Fruit fly (Drosophila melanogaster) whole organism, embryonic: Measurements from ENCODE around the gene CG15199.

Experiments used
- Aef1 ChIP-seq: fragments of 200-800 bp; sonication (Bioruptor generic); IDR thresholded peaks from 3 replicates; pipeline ENCODE4 v1.3.6; 2022; ENCODE audit warnings: missing biosample characterization, missing genetic modification characterization
- B-H2 ChIP-seq: fragments of 200-800 bp; sonication (Bioruptor generic); optimal IDR thresholded peaks from 2 replicates; lab custom pipeline; 2018; ENCODE audit warnings: missing biosample characterization, mild to moderate bottlenecking, missing genetic modification characterization
- CG11560 ChIP-seq: fragments of 200-800 bp; sonication (Bioruptor generic); IDR thresholded peaks from 3 replicates; pipeline ENCODE4 v1.3.6; 2022; ENCODE audit warnings: missing biosample characterization, missing genetic modification characterization
- CG14965 ChIP-seq: fragments of 200-800 bp; sonication (Bioruptor generic); optimal IDR thresholded peaks from 2 replicates; lab custom pipeline; 2016; ENCODE audit warnings: missing biosample characterization, missing genetic modification characterization, borderline replicate concordance
- CG15269 ChIP-seq: fragments of 200-800 bp; sonication (Bioruptor generic); optimal IDR thresholded peaks from 2 replicates; lab custom pipeline; 2018; ENCODE audit warnings: missing biosample characterization, mild to moderate bottlenecking, missing genetic modification characterization, moderate library complexity
- CG17385 ChIP-seq: fragments of 200-800 bp; sonication (Bioruptor generic); optimal IDR thresholded peaks from 3 replicates; lab custom pipeline; 2018; ENCODE audit warnings: missing biosample characterization, mild to moderate bottlenecking, missing genetic modification characterization
- CG30431 ChIP-seq: fragments of 200-800 bp; sonication (Bioruptor generic); optimal IDR thresholded peaks from 2 replicates; lab custom pipeline; 2017; ENCODE audit warnings: missing biosample characterization, missing genetic modification characterization
- CG32767 ChIP-seq: fragments of 200-800 bp; sonication (Bioruptor generic); IDR thresholded peaks from 2 replicates; pipeline ENCODE4 v1.3.6; 2022; ENCODE audit warnings: missing biosample characterization, missing genetic modification characterization
- CG4617 ChIP-seq: fragments of 200-800 bp; sonication (Bioruptor generic); optimal IDR thresholded peaks from 3 replicates; lab custom pipeline; 2016; ENCODE audit warnings: missing biosample characterization, missing genetic modification characterization, borderline replicate concordance
- CG6791 ChIP-seq: fragments of 200-800 bp; sonication (Bioruptor generic); IDR thresholded peaks from 3 replicates; pipeline ENCODE4 v1.3.6; 2022; ENCODE audit warnings: missing biosample characterization, missing genetic modification characterization; ENCODE audit not compliant: partially characterized antibody
- CG7372 ChIP-seq: fragments of 200-800 bp; sonication (Bioruptor generic); IDR thresholded peaks from 2 replicates; pipeline ENCODE4 v1.3.6; 2022; ENCODE audit warnings: missing biosample characterization, missing genetic modification characterization
- CG8290 ChIP-seq, 3 experiments: fragments of 200-800 bp; sonication (Bioruptor generic); optimal IDR thresholded peaks; 2 replicates each; lab custom pipeline; 2016 to 2019; ENCODE audit warnings: missing biosample characterization in 3 of 3, missing genetic modification characterization in 3 of 3, mild to moderate bottlenecking in 2 of 3, moderate library complexity in 1 of 3
- CG8359 ChIP-seq: fragments of 200-800 bp; sonication (Bioruptor generic); optimal IDR thresholded peaks from 2 replicates; lab custom pipeline; 2017; ENCODE audit warnings: missing biosample characterization, mild to moderate bottlenecking, missing genetic modification characterization, borderline replicate concordance
- CG8478 ChIP-seq: fragments of >200 bp; optimal IDR thresholded peaks from 2 replicates; lab custom pipeline; 2018
- D ChIP-seq, 2 experiments: fragments of 200-800 bp in 1 of 2; fragments of >200 bp in 1 of 2; sonication (Bioruptor generic) in 1 of 2; optimal IDR thresholded peaks; 2 replicates in 1 of 2; 3 replicates in 1 of 2; lab custom pipeline; 2017; ENCODE audit warnings: mild to moderate bottlenecking in 1 of 2, missing biosample characterization in 1 of 2, missing genetic modification characterization in 1 of 2, missing genetic modification reagents in 1 of 2
- D19B ChIP-seq: fragments of 200-800 bp; sonication (Bioruptor generic); optimal IDR thresholded peaks from 2 replicates; lab custom pipeline; 2017; ENCODE audit warnings: missing biosample characterization, mild to moderate bottlenecking, missing genetic modification characterization
- Dip3 ChIP-seq: fragments of 200-800 bp; sonication (Bioruptor generic); optimal IDR thresholded peaks from 3 replicates; lab custom pipeline; 2016; ENCODE audit warnings: missing biosample characterization, missing genetic modification characterization
- Dref ChIP-seq: fragments of 200-800 bp; sonication (Bioruptor generic); IDR thresholded peaks from 2 replicates; pipeline ENCODE4 v1.3.6; 2022; ENCODE audit warnings: missing biosample characterization, missing genetic modification characterization
- Hand ChIP-seq: fragments of 200-800 bp; sonication (Bioruptor generic); optimal IDR thresholded peaks from 2 replicates; lab custom pipeline; 2017; ENCODE audit warnings: mild to moderate bottlenecking, missing biosample characterization, missing genetic modification reagents, missing genetic modification characterization
- Jarid2 ChIP-seq: fragments of 200-800 bp; sonication (Bioruptor generic); optimal IDR thresholded peaks from 3 replicates; lab custom pipeline; 2017; ENCODE audit warnings: mild to moderate bottlenecking, missing biosample characterization, missing genetic modification reagents, missing genetic modification characterization
- Lpt ChIP-seq: fragments of >200 bp; optimal IDR thresholded peaks from 2 replicates; lab custom pipeline; 2018; ENCODE audit warnings: missing biosample characterization, missing genetic modification characterization
- MESR4 ChIP-seq: fragments of 200-800 bp; sonication (Bioruptor generic); optimal IDR thresholded peaks from 2 replicates; lab custom pipeline; 2018; ENCODE audit warnings: missing biosample characterization, mild to moderate bottlenecking, missing genetic modification characterization, moderate library complexity
- Med ChIP-seq: fragments of 200-800 bp; sonication (Bioruptor generic); peaks from one replicate; lab custom pipeline; 2016; ENCODE audit warnings: missing biosample characterization, missing genetic modification characterization, mild to moderate bottlenecking, inconsistent platforms, moderate library complexity
- Nf-YB ChIP-seq: fragments of 200-800 bp; sonication (Bioruptor generic); optimal IDR thresholded peaks from 3 replicates; lab custom pipeline; 2019; ENCODE audit warnings: missing biosample characterization, mild to moderate bottlenecking, missing genetic modification characterization, moderate library complexity
- Nf-YC ChIP-seq: fragments of 200-800 bp; optimal IDR thresholded peaks from 3 replicates; lab custom pipeline; 2019; ENCODE audit warnings: missing biosample characterization, mild to moderate bottlenecking, missing genetic modification characterization, moderate library complexity
- Tbp ChIP-seq: fragments of >200 bp; optimal IDR thresholded peaks from 2 replicates; lab custom pipeline; 2018; ENCODE audit warnings: missing biosample characterization, missing genetic modification characterization
- Trl ChIP-seq, 3 experiments: fragments of >200 bp in 2 of 3; fragments of 200-800 bp in 1 of 3; sonication (Bioruptor generic) in 1 of 3; optimal IDR thresholded peaks; 2 replicates in 1 of 3; 3 replicates in 2 of 3; lab custom pipeline; 2016 to 2017; ENCODE audit warnings: missing biosample characterization in 1 of 3, missing genetic modification characterization in 1 of 3
- bigmax ChIP-seq: fragments of 200-800 bp; sonication (Bioruptor generic); optimal IDR thresholded peaks from 2 replicates; lab custom pipeline; 2018; ENCODE audit warnings: missing biosample characterization, mild to moderate bottlenecking, missing genetic modification characterization
- bsh ChIP-seq, 2 experiments: fragments of 200-800 bp; sonication (Bioruptor generic); optimal IDR thresholded peaks; 2 replicates each; lab custom pipeline; 2017 to 2018; ENCODE audit warnings: mild to moderate bottlenecking in 2 of 2, missing biosample characterization in 2 of 2, missing genetic modification characterization in 2 of 2, moderate library complexity in 1 of 2
- chinmo ChIP-seq: fragments of 200-800 bp; sonication (Bioruptor generic); IDR thresholded peaks from 4 replicates; pipeline ENCODE4 v1.3.6; 2022; ENCODE audit warnings: missing biosample characterization, missing genetic modification characterization; ENCODE audit not compliant: partially characterized antibody
- danr ChIP-seq: fragments of 200-800 bp; sonication (Bioruptor generic); IDR thresholded peaks from 2 replicates; pipeline ENCODE4 v1.3.6; 2022; ENCODE audit warnings: missing biosample characterization, missing genetic modification characterization
- dmrt99B ChIP-seq: fragments of 200-800 bp; sonication (Bioruptor generic); optimal IDR thresholded peaks from 2 replicates; lab custom pipeline; 2018; ENCODE audit warnings: missing biosample characterization, mild to moderate bottlenecking, missing genetic modification characterization, moderate library complexity
- dysf ChIP-seq: fragments of 200-800 bp; sonication (Bioruptor generic); IDR thresholded peaks from 3 replicates; pipeline ENCODE4 v1.3.6; 2022; ENCODE audit warnings: missing biosample characterization, missing genetic modification characterization
- ewg ChIP-seq: fragments of 200-800 bp; sonication (Bioruptor generic); optimal IDR thresholded peaks from 3 replicates; lab custom pipeline; 2017; ENCODE audit warnings: mild to moderate bottlenecking, missing biosample characterization, missing genetic modification reagents, missing genetic modification characterization
- nau ChIP-seq: fragments of 200-800 bp; sonication (Bioruptor generic); optimal IDR thresholded peaks from 3 replicates; lab custom pipeline; 2017; ENCODE audit warnings: missing biosample characterization, mild to moderate bottlenecking, missing genetic modification characterization, missing genetic modification reagents
- nom ChIP-seq: fragments of 200-800 bp; sonication (Bioruptor generic); optimal IDR thresholded peaks from 2 replicates; lab custom pipeline; 2017; ENCODE audit warnings: missing biosample characterization, missing genetic modification characterization, mild to moderate bottlenecking, moderate library complexity, missing genetic modification reagents
- phol ChIP-seq: fragments of 200-800 bp; sonication (Bioruptor generic); optimal IDR thresholded peaks from 3 replicates; lab custom pipeline; 2018; ENCODE audit warnings: missing biosample characterization, mild to moderate bottlenecking, missing genetic modification characterization, moderate library complexity
- psq ChIP-seq: fragments of 200-800 bp; sonication (Bioruptor generic); optimal IDR thresholded peaks from 2 replicates; lab custom pipeline; 2017; ENCODE audit warnings: missing biosample characterization, missing genetic modification characterization
- rib ChIP-seq: fragments of 200-800 bp; sonication (Bioruptor generic); IDR thresholded peaks from 2 replicates; pipeline ENCODE4 v1.3.6; 2022; ENCODE audit warnings: missing biosample characterization, missing genetic modification characterization
- stc ChIP-seq: fragments of 200-800 bp; sonication (Bioruptor generic); IDR thresholded peaks from 2 replicates; pipeline ENCODE4 v1.3.6; 2022; ENCODE audit warnings: missing biosample characterization, missing genetic modification characterization
- tll ChIP-seq, 2 experiments: fragments of 200-800 bp in 1 of 2; fragments of >200 bp in 1 of 2; sonication (Bioruptor generic) in 1 of 2; optimal IDR thresholded peaks; 2 replicates each; lab custom pipeline; 2017 to 2019; ENCODE audit warnings: missing biosample characterization in 2 of 2, missing genetic modification characterization in 2 of 2, mild to moderate bottlenecking in 1 of 2, moderate library complexity in 1 of 2
- toy ChIP-seq: fragments of 200-800 bp; sonication (Bioruptor generic); IDR thresholded peaks from 2 replicates; pipeline ENCODE4 v1.3.6; 2022; ENCODE audit warnings: missing biosample characterization, missing genetic modification characterization
- trem ChIP-seq: fragments of 200-800 bp; optimal IDR thresholded peaks from 3 replicates; lab custom pipeline; 2019; ENCODE audit warnings: missing biosample characterization, mild to moderate bottlenecking, missing genetic modification characterization, moderate library complexity
- ttk ChIP-seq: fragments of 200-800 bp; sonication (Bioruptor generic); IDR thresholded peaks from 2 replicates; pipeline ENCODE4 v2.1.2; 2022; ENCODE audit warnings: missing biosample characterization, missing genetic modification characterization
- wek ChIP-seq: fragments of 200-800 bp; sonication (Bioruptor generic); optimal IDR thresholded peaks from 3 replicates; lab custom pipeline; 2018; ENCODE audit warnings: missing biosample characterization, mild to moderate bottlenecking, missing genetic modification characterization, moderate library complexity
- yki ChIP-seq: fragments of >200 bp; optimal IDR thresholded peaks from 3 replicates; lab custom pipeline; 2018
- zen ChIP-seq: fragments of 200-800 bp; sonication (Bioruptor generic); optimal IDR thresholded peaks from 3 replicates; lab custom pipeline; 2018; ENCODE audit warnings: missing biosample characterization, mild to moderate bottlenecking, missing genetic modification characterization, moderate library complexity

Gene CG15199

DNA sequence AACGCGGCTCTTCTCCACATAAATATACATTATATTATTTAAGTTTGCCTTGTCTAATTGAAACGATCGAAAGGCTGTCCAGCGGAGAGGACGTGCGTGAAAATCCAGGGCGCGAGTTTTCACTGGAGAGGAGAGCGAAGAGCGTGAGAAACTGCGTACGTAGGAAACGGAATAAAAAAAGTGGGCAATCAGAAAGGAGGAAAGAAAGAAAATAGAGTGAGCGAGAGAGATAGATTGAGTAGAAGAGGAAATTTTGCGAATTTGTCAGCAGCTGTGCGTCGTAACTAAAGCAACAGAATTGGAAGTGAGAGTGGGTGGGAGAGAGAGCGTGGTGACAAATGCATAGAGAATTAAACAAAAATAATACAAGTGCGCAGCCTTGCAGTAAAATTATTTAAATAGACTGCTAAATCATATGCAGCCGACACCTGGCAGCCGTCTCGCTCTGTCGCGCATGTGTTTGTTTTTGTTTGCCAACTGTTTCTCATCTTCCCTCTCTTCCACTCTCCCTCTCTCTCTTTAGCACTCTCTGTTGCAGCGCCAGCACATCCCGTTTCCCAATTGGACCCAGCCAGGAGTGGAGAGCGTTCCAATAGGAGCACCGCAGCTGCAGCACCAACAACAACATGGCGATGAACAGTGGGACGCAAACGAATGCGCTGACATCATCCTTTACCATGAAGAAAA is 13.0 kb upstream of the CG15199 start:
- TF ChIP-seq danr (GFP tag; lab: Robert Waterston, UW) (no peak), Aef1 (0 out of 3 replicates have a peak, but pooled peaks have one; percentile 39), Nf-YB (GFP tag; lab: Kevin White, UChicago) (peak; percentile 67), nau (GFP tag; lab: Kevin White, UChicago) (peak; percentile 27), chinmo (GFP tag; lab: Robert Waterston, UW) (peak; percentile 69; the same call in 1 of the 4 replicates), Med (GFP tag; lab: Kevin White, UChicago) (peak; percentile 59), rib (GFP tag; lab: Robert Waterston, UW) (no peak), yki (lab: Kevin White, UChicago) (peak; percentile 43), CG6791 (GFP tag; lab: Robert Waterston, UW) (peak; percentile 31; the same call in 1 of the 3 replicates), CG8478 (peak; percentile 87), bigmax (GFP tag; lab: Kevin White, UChicago) (no peak), stc (no peak), Dref (no peak), Dip3 (GFP tag; lab: Kevin White, UChicago) (no peak), CG8359 (GFP tag; lab: Kevin White, UChicago) (no peak), D (optimal IDR thresholded peaks at IDR 0.05; lab: Kevin White, UChicago) (peak; percentile 14), D (GFP tag; optimal IDR thresholded peaks at IDR 0.05; lab: Kevin White, UChicago) (no peak), zen (tag; lab: Kevin White, UChicago) (no peak), nom (GFP tag; lab: Kevin White, UChicago) (peak; percentile 22), bsh (GFP tag; optimal IDR thresholded peaks at IDR 0.05; lab: Kevin White, UChicago) (no peak), CG30431 (GFP tag; lab: Kevin White, UChicago) (no peak), dmrt99B (no peak), Jarid2 (peak; percentile 44), B-H2 (GFP tag; lab: Kevin White, UChicago) (no peak), Lpt (no peak), CG15269 (tag; lab: Kevin White, UChicago) (no peak), CG7372 (GFP tag; lab: Robert Waterston, UW) (no peak), MESR4 (GFP tag; lab: Kevin White, UChicago) (peak; percentile 55), CG14965 (GFP tag; lab: Kevin White, UChicago) (no peak), CG17385 (GFP tag; lab: Kevin White, UChicago) (peak; percentile 70), CG8290 (GFP tag; optimal IDR thresholded peaks at IDR 0.05; lab: Kevin White, UChicago) (no peak), CG8290 (tag; optimal IDR thresholded peaks at IDR 0.05; lab: Kevin White, UChicago) (no peak), dysf (no peak), ewg (GFP tag; lab: Kevin White, UChicago) (peak; percentile 50), phol (peak; percentile 36), ttk (GFP tag; lab: Robert Waterston, UW) (no peak), D19B (GFP tag; lab: Kevin White, UChicago) (no peak), wek (GFP tag; lab: Kevin White, UChicago) (no peak), Nf-YC (peak; percentile 42), CG4617 (GFP tag; lab: Kevin White, UChicago) (peak; percentile 30), trem (tag; lab: Kevin White, UChicago) (no peak), Hand (no peak), Tbp (GFP tag; lab: Kevin White, UChicago) (no peak), CG32767 (GFP tag; lab: Robert Waterston, UW) (0 out of 2 replicates have a peak, but pooled peaks have one; percentile 31), psq (GFP tag; lab: Kevin White, UChicago) (peak; percentile 86), toy (GFP tag; lab: Robert Waterston, UW) (no peak), tll (GFP tag; optimal IDR thresholded peaks at IDR 0.05; lab: Kevin White, UChicago) (peak in 1 of 2 experiments; percentile 71), Trl (optimal IDR thresholded peaks at IDR 0.05; lab: Kevin White, UChicago) (peak; percentile 79 to 86), Trl (GFP tag; optimal IDR thresholded peaks at IDR 0.05; lab: Kevin White, UChicago) (no peak), CG11560 (no peak)
